Fruit fly (Drosophila melanogaster) whole organism, embryonic: Measurements from ENCODE around the gene AIMP2.

Experiments
- CG12299 ChIP-seq: fragments of 200-800 bp; sonication (Bioruptor generic); optimal IDR thresholded peaks from 2 replicates; lab custom pipeline; 2018; ENCODE audit warnings: missing biosample characterization, mild to moderate bottlenecking, missing genetic modification characterization
- CG13424 ChIP-seq: fragments of 200-800 bp; sonication (Bioruptor generic); optimal IDR thresholded peaks from 2 replicates; lab custom pipeline; 2019; ENCODE audit warnings: missing biosample characterization, mild to moderate bottlenecking, missing genetic modification characterization, moderate library complexity
- CG14050 ChIP-seq: fragments of 200-800 bp; sonication (Bioruptor generic); IDR thresholded peaks from 3 replicates; pipeline ENCODE4 v1.3.6; 2022; ENCODE audit warnings: missing biosample characterization, missing genetic modification characterization
- CG17612 ChIP-seq: fragments of 200-800 bp; sonication (Bioruptor generic); IDR thresholded peaks from 2 replicates; pipeline ENCODE4 v1.3.6; 2022; ENCODE audit warnings: missing biosample characterization, missing genetic modification characterization
- CG18619 ChIP-seq: fragments of 200-800 bp; sonication (Bioruptor generic); optimal IDR thresholded peaks from 3 replicates; lab custom pipeline; 2017; ENCODE audit warnings: missing biosample characterization, mild to moderate bottlenecking, missing genetic modification characterization
- CG3163 ChIP-seq: fragments of 200-800 bp; sonication (Bioruptor generic); optimal IDR thresholded peaks from 3 replicates; lab custom pipeline; 2016; ENCODE audit warnings: missing biosample characterization, missing genetic modification characterization
- CG3726 ChIP-seq: fragments of 200-800 bp; sonication (Bioruptor generic); IDR thresholded peaks from 3 replicates; pipeline ENCODE4, ENCODE4 v1.3.6; 2022; ENCODE audit warnings: missing biosample characterization, missing genetic modification characterization
- CG42726 ChIP-seq: fragments of 200-800 bp; sonication (Bioruptor generic); IDR thresholded peaks from 2 replicates; pipeline ENCODE4 v1.3.6; 2022; ENCODE audit warnings: missing biosample characterization, missing genetic modification characterization; ENCODE audit not compliant: partially characterized antibody
- CG5180 ChIP-seq: fragments of 200-800 bp; sonication (Bioruptor generic); optimal IDR thresholded peaks from 3 replicates; lab custom pipeline; 2017; ENCODE audit warnings: missing biosample characterization, missing genetic modification characterization, mild to moderate bottlenecking, moderate library complexity, missing genetic modification reagents
- CG7745 ChIP-seq: fragments of 200-800 bp; sonication (Bioruptor generic); optimal IDR thresholded peaks from 2 replicates; lab custom pipeline; 2018; ENCODE audit warnings: missing biosample characterization, mild to moderate bottlenecking, missing genetic modification characterization, moderate library complexity
- CG8388 ChIP-seq: fragments of 200-800 bp; sonication (Bioruptor generic); optimal IDR thresholded peaks from 2 replicates; lab custom pipeline; 2019; ENCODE audit warnings: missing biosample characterization, mild to moderate bottlenecking, missing genetic modification characterization, moderate library complexity
- Chrac-16 ChIP-seq: fragments of 200-800 bp; sonication (Bioruptor generic); optimal IDR thresholded peaks from 3 replicates; lab custom pipeline; 2016; ENCODE audit warnings: missing biosample characterization, missing genetic modification characterization
- CrebB ChIP-seq: fragments of 200-800 bp; sonication (Bioruptor generic); optimal IDR thresholded peaks from 3 replicates; lab custom pipeline; 2018; ENCODE audit warnings: missing biosample characterization, mild to moderate bottlenecking, missing genetic modification characterization
- Dll ChIP-seq: fragments of 200-800 bp; sonication (Bioruptor generic); IDR thresholded peaks from 4 replicates; pipeline ENCODE4 v1.3.6; 2022; ENCODE audit warnings: missing biosample characterization, missing genetic modification characterization; ENCODE audit not compliant: partially characterized antibody
- Dref ChIP-seq: fragments of 200-800 bp; sonication (Bioruptor generic); IDR thresholded peaks from 2 replicates; pipeline ENCODE4 v1.3.6; 2022; ENCODE audit warnings: missing biosample characterization, missing genetic modification characterization
- Kr ChIP-seq: fragments of 200-800 bp; sonication (Bioruptor generic); optimal IDR thresholded peaks from 2 replicates; lab custom pipeline; 2017; ENCODE audit warnings: missing biosample characterization, mild to moderate bottlenecking, missing genetic modification characterization
- Myb ChIP-seq: fragments of 200-800 bp; sonication (Bioruptor generic); optimal IDR thresholded peaks from 2 replicates; lab custom pipeline; 2016; ENCODE audit warnings: missing biosample characterization, missing genetic modification characterization
- NC2α ChIP-seq: fragments of 200-800 bp; sonication (Bioruptor generic); optimal IDR thresholded peaks from 2 replicates; lab custom pipeline; 2016; ENCODE audit warnings: missing biosample characterization, missing genetic modification characterization
- Scr ChIP-seq: fragments of 200-800 bp; sonication (Bioruptor generic); IDR thresholded peaks from 2 replicates; pipeline ENCODE4 v1.3.6; 2022; ENCODE audit warnings: missing biosample characterization, missing genetic modification characterization; ENCODE audit not compliant: partially characterized antibody
- Sry-δ ChIP-seq: fragments of 200-800 bp; sonication (Bioruptor generic); optimal IDR thresholded peaks from 2 replicates; lab custom pipeline; 2016; ENCODE audit warnings: missing biosample characterization, missing genetic modification characterization
- TFAM ChIP-seq: fragments of 200-800 bp; sonication (Bioruptor generic); optimal IDR thresholded peaks from 2 replicates; lab custom pipeline; 2017; ENCODE audit warnings: missing biosample characterization, missing genetic modification characterization, inconsistent platforms
- bab2 ChIP-seq: fragments of 200-800 bp; sonication (Bioruptor generic); optimal IDR thresholded peaks from 2 replicates; lab custom pipeline; 2016; ENCODE audit warnings: missing biosample characterization, missing genetic modification characterization
- bcd ChIP-seq: fragments of 200-800 bp; sonication (Bioruptor generic); optimal IDR thresholded peaks from 2 replicates; lab custom pipeline; 2017; ENCODE audit warnings: missing biosample characterization, mild to moderate bottlenecking, missing genetic modification characterization
- dan ChIP-seq: fragments of 200-800 bp; sonication (Bioruptor generic); IDR thresholded peaks from 2 replicates; pipeline ENCODE4 v1.3.6; 2022; ENCODE audit warnings: missing biosample characterization, missing genetic modification characterization
- emc ChIP-seq: fragments of 200-800 bp; sonication (Bioruptor generic); optimal IDR thresholded peaks from 2 replicates; lab custom pipeline; 2016; ENCODE audit warnings: missing biosample characterization, missing genetic modification characterization
- fd64A ChIP-seq: fragments of 200-800 bp; sonication (Bioruptor generic); optimal IDR thresholded peaks from 3 replicates; lab custom pipeline; 2018; ENCODE audit warnings: missing biosample characterization, mild to moderate bottlenecking, missing genetic modification characterization
- gt ChIP-seq: fragments of 200-800 bp; sonication (Bioruptor generic); IDR thresholded peaks from 2 replicates; pipeline ENCODE4 v1.3.6; 2022; ENCODE audit warnings: missing biosample characterization, missing genetic modification characterization
- hb ChIP-seq: fragments of 200-800 bp; sonication (Bioruptor generic); IDR thresholded peaks from 3 replicates; pipeline ENCODE4 v1.3.6; 2022; ENCODE audit warnings: missing biosample characterization, missing genetic modification characterization; ENCODE audit not compliant: partially characterized antibody
- hbn ChIP-seq: fragments of 200-800 bp; sonication (Bioruptor generic); IDR thresholded peaks from 2 replicates; pipeline ENCODE4 v1.3.6; 2022; ENCODE audit warnings: missing biosample characterization, missing genetic modification characterization; ENCODE audit not compliant: partially characterized antibody
- inv ChIP-seq: fragments of 200-800 bp; sonication (Bioruptor generic); IDR thresholded peaks from 2 replicates; pipeline ENCODE4 v1.3.6; 2022; ENCODE audit warnings: missing biosample characterization, missing genetic modification characterization; ENCODE audit not compliant: partially characterized antibody
- jigr1 ChIP-seq: fragments of 200-800 bp; sonication (Bioruptor generic); IDR thresholded peaks from 3 replicates; pipeline ENCODE4 v1.3.6; 2022; ENCODE audit warnings: missing biosample characterization, missing genetic modification characterization
- jumu ChIP-seq: fragments of 200-800 bp; sonication (Bioruptor generic); optimal IDR thresholded peaks from 3 replicates; lab custom pipeline; 2016; ENCODE audit warnings: missing biosample characterization, missing genetic modification characterization
- kay ChIP-seq: fragments of 200-800 bp; sonication (Bioruptor generic); optimal IDR thresholded peaks from 2 replicates; lab custom pipeline; 2016; ENCODE audit warnings: missing biosample characterization, missing genetic modification characterization
- knrl ChIP-seq: fragments of 200-800 bp; sonication (Bioruptor generic); IDR thresholded peaks from 3 replicates; pipeline ENCODE4 v1.3.6; 2022; ENCODE audit warnings: missing biosample characterization, missing genetic modification characterization; ENCODE audit not compliant: partially characterized antibody
- lbe ChIP-seq: fragments of 200-800 bp; sonication (Bioruptor generic); optimal IDR thresholded peaks from 2 replicates; lab custom pipeline; 2016; ENCODE audit warnings: missing biosample characterization, mild to moderate bottlenecking, missing genetic modification characterization
- lov ChIP-seq, 2 experiments: fragments of 200-800 bp in 1 of 2; fragments of >200 bp in 1 of 2; sonication (Bioruptor generic) in 1 of 2; IDR thresholded peaks in 1 of 2; optimal IDR thresholded peaks in 1 of 2; 2 replicates in 1 of 2; 3 replicates in 1 of 2; pipeline versions ENCODE4 v1.3.6 to Lab custom; 2017 to 2022; ENCODE audit warnings: missing biosample characterization in 1 of 2, missing genetic modification characterization in 1 of 2
- luna ChIP-seq: fragments of 200-800 bp; sonication (Bioruptor generic); optimal IDR thresholded peaks from 2 replicates; lab custom pipeline; 2016; ENCODE audit warnings: missing biosample characterization, missing genetic modification characterization
- mam ChIP-seq: fragments of 200-800 bp; sonication (Bioruptor generic); optimal IDR thresholded peaks from 3 replicates; lab custom pipeline; 2016; ENCODE audit warnings: missing biosample characterization, missing genetic modification characterization
- onecut ChIP-seq: fragments of 200-800 bp; sonication (Bioruptor generic); IDR thresholded peaks from 2 replicates; pipeline ENCODE4 v1.3.6; 2022; ENCODE audit warnings: missing biosample characterization, missing genetic modification characterization
- pzg ChIP-seq: fragments of 200-800 bp; sonication (Bioruptor generic); optimal IDR thresholded peaks from 3 replicates; lab custom pipeline; 2018; ENCODE audit warnings: missing biosample characterization, mild to moderate bottlenecking, missing genetic modification characterization, moderate library complexity
- rib ChIP-seq: fragments of 200-800 bp; sonication (Bioruptor generic); IDR thresholded peaks from 2 replicates; pipeline ENCODE4 v1.3.6; 2022; ENCODE audit warnings: missing biosample characterization, missing genetic modification characterization
- sd ChIP-seq: fragments of 200-800 bp; sonication (Bioruptor generic); optimal IDR thresholded peaks from 3 replicates; lab custom pipeline; 2018; ENCODE audit warnings: missing biosample characterization, mild to moderate bottlenecking, missing genetic modification characterization, moderate library complexity
- sna ChIP-seq: fragments of 200-800 bp; sonication (Bioruptor generic); IDR thresholded peaks from 2 replicates; pipeline ENCODE4 v1.3.6; 2022; ENCODE audit warnings: missing biosample characterization, missing genetic modification characterization; ENCODE audit not compliant: partially characterized antibody
- so ChIP-seq: fragments of 200-800 bp; sonication (Bioruptor generic); IDR thresholded peaks from 3 replicates; pipeline ENCODE4 v1.3.6; 2022; ENCODE audit warnings: missing biosample characterization, missing genetic modification characterization
- stc ChIP-seq: fragments of 200-800 bp; sonication (Bioruptor generic); IDR thresholded peaks from 2 replicates; pipeline ENCODE4 v1.3.6; 2022; ENCODE audit warnings: missing biosample characterization, missing genetic modification characterization
- tap ChIP-seq: fragments of 200-800 bp; optimal IDR thresholded peaks from 3 replicates; lab custom pipeline; 2019; ENCODE audit warnings: missing biosample characterization, mild to moderate bottlenecking, missing genetic modification characterization, moderate library complexity
- tna ChIP-seq: fragments of 200-800 bp; sonication (Bioruptor generic); IDR thresholded peaks from 2 replicates; pipeline ENCODE4 v1.3.6; 2022; ENCODE audit warnings: missing biosample characterization, missing genetic modification characterization; ENCODE audit not compliant: partially characterized antibody
- toy ChIP-seq: fragments of 200-800 bp; sonication (Bioruptor generic); IDR thresholded peaks from 2 replicates; pipeline ENCODE4 v1.3.6; 2022; ENCODE audit warnings: missing biosample characterization, missing genetic modification characterization
- unpg ChIP-seq: fragments of 200-800 bp; sonication (Bioruptor generic); optimal IDR thresholded peaks from 3 replicates; lab custom pipeline; 2018; ENCODE audit warnings: missing biosample characterization, mild to moderate bottlenecking, missing genetic modification characterization, moderate library complexity
- vnd ChIP-seq: fragments of 200-800 bp; sonication (Bioruptor generic); IDR thresholded peaks from 3 replicates; pipeline ENCODE4 v1.3.6; 2022; ENCODE audit warnings: missing biosample characterization, missing genetic modification characterization; ENCODE audit not compliant: partially characterized antibody

The AIMP2 gene

DNA sequence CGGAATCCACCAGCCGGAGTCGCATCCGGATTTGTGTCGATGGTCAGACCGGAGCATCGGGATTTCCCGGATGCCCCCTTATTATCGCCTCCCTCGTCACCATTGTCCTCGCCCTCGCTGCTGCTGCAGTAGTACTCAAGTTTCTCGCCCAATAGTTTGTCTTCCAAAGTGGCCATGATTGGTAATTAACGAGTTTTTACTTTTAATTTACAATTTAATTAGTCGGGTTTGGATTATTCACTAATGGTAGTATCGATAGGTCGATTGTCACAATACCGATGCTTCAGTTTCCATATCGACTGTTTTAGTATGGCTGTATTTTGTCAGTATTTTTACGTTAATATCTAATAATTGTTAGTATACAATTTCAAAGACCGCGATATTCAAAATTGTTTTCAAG, 26.7 kb downstream of the AIMP2 start, which contains the start of gene CG7650 (continued):
- TF ChIP-seq knrl (peak; percentile 86), lov (optimal IDR thresholded peaks at IDR 0.05; lab: Kevin White, UChicago) (no peak), lov (GFP tag; IDR thresholded peaks at IDR 0.05; lab: Robert Waterston, UW) (no peak), tap (no peak), pzg (GFP tag; lab: Kevin White, UChicago) (peak; percentile 81), unpg (GFP tag; lab: Kevin White, UChicago) (no peak), Chrac-16 (no peak), Scr (GFP tag; lab: Robert Waterston, UW) (peak; percentile 89), lbe (GFP tag; lab: Kevin White, UChicago) (peak; percentile 6), CG5180 (no peak), dan (no peak), bab2 (GFP tag; lab: Kevin White, UChicago) (no peak), Myb (GFP tag; lab: Kevin White, UChicago) (peak; percentile 28), CG17612 (no peak), jumu (no peak), sd (tag; lab: Kevin White, UChicago) (no peak), toy (GFP tag; lab: Robert Waterston, UW) (no peak), Dll (GFP tag; lab: Robert Waterston, UW) (peak; percentile 96), CG42726 (GFP tag; lab: Robert Waterston, UW) (peak; percentile 74; the same call in 1 of the 2 replicates), kay (GFP tag; lab: Kevin White, UChicago) (no peak), CG18619 (no peak), bcd (GFP tag; lab: Kevin White, UChicago) (no peak), fd64A (GFP tag; lab: Kevin White, UChicago) (no peak), inv (peak; percentile 75), Dref (peak; percentile 91), CG13424 (tag; lab: Kevin White, UChicago) (no peak), jigr1 (GFP tag; lab: Robert Waterston, UW) (no peak), Sry-δ (GFP tag; lab: Kevin White, UChicago) (peak; percentile 73), CG8388 (no peak), gt (GFP tag; lab: Robert Waterston, UW) (no peak), vnd (peak; percentile 83), CG7745 (tag; lab: Kevin White, UChicago) (peak; percentile 96), luna (no peak), stc (no peak), NC2α (no peak), TFAM (no peak), emc (GFP tag; lab: Kevin White, UChicago) (no peak), hb (GFP tag; lab: Robert Waterston, UW) (peak; percentile 81), CG12299 (tag; lab: Kevin White, UChicago) (no peak), tna (GFP tag; lab: Robert Waterston, UW) (peak; percentile 69), CG3163 (GFP tag; lab: Kevin White, UChicago) (no peak), so (no peak), hbn (GFP tag; lab: Robert Waterston, UW) (peak; percentile 97), rib (GFP tag; lab: Robert Waterston, UW) (no peak), sna (GFP tag; lab: Robert Waterston, UW) (peak; percentile 81), onecut (no peak), Kr (GFP tag; lab: Kevin White, UChicago) (no peak), CG14050 (GFP tag; lab: Robert Waterston, UW) (no peak), CrebB (no peak), CG3726 (GFP tag; lab: Robert Waterston, UW) (no peak), mam (GFP tag; lab: Kevin White, UChicago) (no peak)
